Worm (Caenorhabditis elegans) whole organism, L3 larva: ENCODE data around the gene F31E3.6.

Experiments used
- ceh-16 ChIP-seq: sonication (generic microtip); optimal IDR thresholded peaks from 2 replicates; lab custom pipeline; 2017; ENCODE audit warnings: missing biosample characterization, missing genetic modification characterization
- egl-27 ChIP-seq: sonication (generic microtip); optimal IDR thresholded peaks from 4 replicates; lab custom pipeline; 2017; ENCODE audit warnings: missing biosample characterization, missing genetic modification reagents, missing genetic modification characterization
- fos-1 ChIP-seq: fragments of 150-350 bp; optimal IDR thresholded peaks from 2 replicates; lab custom pipeline; 2014; ENCODE audit warnings: missing biosample characterization, missing genetic modification characterization
- mdl-1 ChIP-seq: fragments of 150-350 bp; optimal IDR thresholded peaks from 2 replicates; lab custom pipeline; 2014; ENCODE audit warnings: missing biosample characterization, missing genetic modification characterization
- nhr-28 ChIP-seq: fragments of 150-350 bp; optimal IDR thresholded peaks from 2 replicates; lab custom pipeline; 2014; ENCODE audit warnings: missing biosample characterization, missing genetic modification characterization
- unc-39 ChIP-seq: sonication (generic microtip); optimal IDR thresholded peaks from 4 replicates; lab custom pipeline; 2017; ENCODE audit warnings: missing biosample characterization, missing genetic modification characterization

DNA sequence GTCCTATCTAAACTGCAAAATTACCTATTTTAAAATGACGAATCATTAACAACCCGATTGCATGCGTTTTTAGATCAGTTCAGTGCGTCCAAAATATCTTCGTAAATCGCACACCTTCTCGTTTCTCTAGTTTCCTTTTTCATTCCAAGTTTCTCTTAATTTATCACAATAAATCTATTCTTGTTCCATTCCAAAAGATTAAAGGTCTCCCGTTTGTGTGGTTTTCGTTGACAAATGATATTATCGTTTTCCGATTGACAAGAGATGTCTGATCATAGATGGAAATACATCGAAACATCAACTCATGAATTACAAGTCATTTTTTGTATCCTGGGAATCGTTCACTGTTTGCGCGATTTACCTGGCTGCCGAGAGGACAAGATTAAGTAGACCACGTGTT, 11.3 kb downstream of the F31E3.6 start:
- TF ChIP-seq unc-39 (tag; lab: Kevin White, UChicago): no peak
- no peak for TF ChIP-seq ceh-16 (tag; lab: Kevin White, UChicago)
- TF ChIP-seq nhr-28: no peak
- TF ChIP-seq fos-1 (tag; lab: Kevin White, UChicago): no peak
- TF ChIP-seq egl-27 (tag; lab: Kevin White, UChicago): no peak
- no peak for TF ChIP-seq mdl-1 (tag; lab: Kevin White, UChicago)
